Worm (Caenorhabditis elegans) whole organism, L4 larva: Measurements from ENCODE around the gene C54D10.13.

ENCODE experiments used
- ZK337.2 ChIP-seq: fragments of 200-800 bp; sonication (Bioruptor generic); IDR thresholded peaks from 2 replicates; pipeline ENCODE4 v1.3.6; 2022; ENCODE audit warnings: missing genetic modification reagents, missing genetic modification characterization, missing compliant biosample characterization
- ceh-82 ChIP-seq: sonication (generic microtip); optimal IDR thresholded peaks from 2 replicates; lab custom pipeline; 2017; ENCODE audit warnings: missing biosample characterization, missing genetic modification characterization
- ces-1 ChIP-seq: fragments of 150-350 bp; sonication (generic microtip); optimal IDR thresholded peaks from 4 replicates; lab custom pipeline; 2014; ENCODE audit warnings: missing biosample characterization, missing genetic modification reagents, missing genetic modification characterization
- fkh-10 ChIP-seq: fragments of 150-350 bp; optimal IDR thresholded peaks from 2 replicates; lab custom pipeline; 2014; ENCODE audit warnings: missing biosample characterization, missing genetic modification reagents, missing genetic modification characterization
- hlh-30 ChIP-seq: sonication (generic microtip); optimal IDR thresholded peaks from 2 replicates; lab custom pipeline; 2017; ENCODE audit warnings: antibody characterized with exemption, mild to moderate bottlenecking, missing genetic modification characterization, missing compliant biosample characterization; ENCODE audit not compliant: insufficient read depth
- lin-13 ChIP-seq: fragments of 150-350 bp; optimal IDR thresholded peaks from 2 replicates; lab custom pipeline; 2014; ENCODE audit warnings: missing biosample characterization, missing genetic modification reagents, missing genetic modification characterization
- nhr-11 ChIP-seq: fragments of 150-350 bp; optimal IDR thresholded peaks from 2 replicates; lab custom pipeline; 2014; ENCODE audit warnings: missing biosample characterization, missing genetic modification characterization
- nhr-25 ChIP-seq: sonication (generic microtip); optimal IDR thresholded peaks from 2 replicates; lab custom pipeline; 2017; ENCODE audit warnings: missing genetic modification characterization, mild to moderate bottlenecking, missing compliant biosample characterization, antibody characterized with exemption, moderate library complexity, borderline replicate concordance; ENCODE audit not compliant: insufficient read depth
- nhr-77 ChIP-seq: fragments of 150-350 bp; optimal IDR thresholded peaks from 2 replicates; lab custom pipeline; 2014; ENCODE audit warnings: missing biosample characterization, missing genetic modification characterization
- saeg-2 ChIP-seq: fragments of 200-800 bp; sonication (Bioruptor generic); IDR thresholded peaks from 2 replicates; pipeline ENCODE4 v1.3.6; 2022; ENCODE audit warnings: missing genetic modification reagents, missing genetic modification characterization, missing compliant biosample characterization
- skn-1 ChIP-seq: fragments of 150-350 bp; optimal IDR thresholded peaks from 2 replicates; lab custom pipeline; 2014; ENCODE audit warnings: missing biosample characterization, missing genetic modification characterization
- unc-130 ChIP-seq: sonication (generic microtip); optimal IDR thresholded peaks from 2 replicates; lab custom pipeline; 2016; ENCODE audit warnings: missing genetic modification reagents, missing genetic modification characterization, missing compliant biosample characterization
- zip-11 ChIP-seq: fragments of 200-800 bp; sonication (Bioruptor generic); IDR thresholded peaks from 2 replicates; pipeline ENCODE4 v1.3.6; 2022; ENCODE audit warnings: missing genetic modification characterization, missing compliant biosample characterization

ce11 chrV:12412321-12412720 lies 19.8 kb downstream of the C54D10.13 start:
- TF ChIP-seq nhr-11 (tag; lab: Kevin White, UChicago) (no peak), zip-11 (GFP tag; lab: Robert Waterston, UW) (no peak), lin-13 (GFP tag; lab: Kevin White, UChicago) (no peak), unc-130 (GFP tag; lab: Kevin White, UChicago) (no peak), fkh-10 (GFP tag; lab: Kevin White, UChicago) (no peak), hlh-30 (no peak), nhr-25 (no peak), skn-1 (tag; lab: Kevin White, UChicago) (no peak), saeg-2 (GFP tag; lab: Robert Waterston, UW) (no peak), nhr-77 (tag; lab: Kevin White, UChicago) (no peak), ceh-82 (tag; lab: Kevin White, UChicago) (no peak), ces-1 (GFP tag; lab: Kevin White, UChicago) (no peak), ZK337.2 (GFP tag; lab: Robert Waterston, UW) (no peak)
